Worm (Caenorhabditis elegans): ENCODE measurements around the gene phf-14.

Gene phf-14

ce11 chrV:17845370-17845967, 25.7 kb upstream of the phf-14 start:
- TF ChIP-seq pha-4 (GFP tag; IDR thresholded peaks at IDR 0.05) (no peak), pha-4 (tag; optimal IDR thresholded peaks at IDR 0.05) (no peak), mxl-2 (GFP tag; conservative IDR thresholded peaks at IDR 0.05) (no peak), hlh-11 (tag; optimal IDR thresholded peaks at IDR 0.05) (no peak), arid-1 (GFP tag; conservative IDR thresholded peaks at IDR 0.05) (no peak), Y75B8A.6 (GFP tag; IDR thresholded peaks at IDR 0.05) (no peak), zfp-2 (tag; optimal IDR thresholded peaks at IDR 0.05) (no peak), ceh-62 (tag; optimal IDR thresholded peaks at IDR 0.05) (no peak), spr-3 (GFP tag; optimal IDR thresholded peaks at IDR 0.05) (no peak)

- TF ChIP-seq mxl-3 (GFP tag; optimal IDR thresholded peaks at IDR 0.05) = no peak
- TF ChIP-seq Y48G9A.11 (GFP tag; IDR thresholded peaks at IDR 0.05) = no peak
- no peak for TF ChIP-seq lir-3 (tag; optimal IDR thresholded peaks at IDR 0.05)
- TF ChIP-seq ztf-7 (tag; optimal IDR thresholded peaks at IDR 0.05) = no peak
- no peak for TF ChIP-seq zip-11 (GFP tag; IDR thresholded peaks at IDR 0.05)
- no peak for TF ChIP-seq lin-15B (tag; optimal IDR thresholded peaks at IDR 0.05)
- no peak for TF ChIP-seq cey-2 (tag; optimal IDR thresholded peaks at IDR 0.05; ENCODE audit: borderline replicate concordance, insufficient read depth)
- TF ChIP-seq ceh-82 (tag; optimal IDR thresholded peaks at IDR 0.05) = no peak
- no peak for TF ChIP-seq nhr-11 (tag; optimal IDR thresholded peaks at IDR 0.05)
These were observed 15.3 kb upstream of the phf-14 start, which contains the start of gene tcc-1 for ce11 chrV:17855889-17856288. tcc-1 (minus strand) TSS chrV:17855989.

- TF ChIP-seq daf-16 (GFP tag; optimal IDR thresholded peaks at IDR 0.05) (peak; percentile 9 to 47), daf-16 (tag; optimal IDR thresholded peaks at IDR 0.05) (peak; percentile 66), tag-97 (GFP tag; IDR thresholded peaks at IDR 0.05) (no peak), T26A8.4 (GFP tag; IDR thresholded peaks at IDR 0.05) (peak; percentile 84), lsy-2 (tag; optimal IDR thresholded peaks at IDR 0.05) (peak; percentile 81 to 85), zip-2 (tag; optimal IDR thresholded peaks at IDR 0.05) (no peak), ama-1 (optimal IDR thresholded peaks at IDR 0.05) (no peak), rbr-2 (tag; optimal IDR thresholded peaks at IDR 0.05) (peak; percentile 87), unc-39 (tag; optimal IDR thresholded peaks at IDR 0.05) (no peak), nhr-237 (tag; optimal IDR thresholded peaks at IDR 0.05) (no peak), lim-7 (GFP tag; IDR thresholded peaks at IDR 0.05) (no peak), madf-5 (GFP tag; IDR thresholded peaks at IDR 0.05) (no peak), madf-9 (GFP tag; conservative IDR thresholded peaks at IDR 0.05) (no peak), F49E8.2 (tag; optimal IDR thresholded peaks at IDR 0.05; ENCODE audit: borderline replicate concordance) (no peak), T20F7.1 (GFP tag; optimal IDR thresholded peaks at IDR 0.05) (no peak), lin-13 (GFP tag; optimal IDR thresholded peaks at IDR 0.05) (peak; percentile 53), Y5F2A.4 (GFP tag; optimal IDR thresholded peaks at IDR 0.05) (no peak), ceh-62 (tag; optimal IDR thresholded peaks at IDR 0.05) (no peak), set-16 (GFP tag; IDR thresholded peaks at IDR 0.05) (peak; percentile 77), lin-39 (tag; optimal IDR thresholded peaks at IDR 0.05) (no peak), F26F4.8 (GFP tag; conservative IDR thresholded peaks at IDR 0.05) (no peak), spr-3 (GFP tag; optimal IDR thresholded peaks at IDR 0.05) (no peak), attf-4 (tag; optimal IDR thresholded peaks at IDR 0.05) (no peak), ceh-20 (GFP tag; IDR thresholded peaks at IDR 0.05) (peak; percentile 65), mep-1 (tag; optimal IDR thresholded peaks at IDR 0.05) (peak; percentile 89), egl-43 (GFP tag; IDR thresholded peaks at IDR 0.05) (peak; percentile 76), dmd-6 (GFP tag; IDR thresholded peaks at IDR 0.05) (peak; percentile 73), Y105C5A.15 (GFP tag; IDR thresholded peaks at IDR 0.05) (no peak), unc-62 (GFP tag; optimal IDR thresholded peaks at IDR 0.05 in 1 of 2) (peak in 1 of 2 experiments; percentile 99), unc-62 (tag; optimal IDR thresholded peaks at IDR 0.05) (no peak), mxl-3 (GFP tag; optimal IDR thresholded peaks at IDR 0.05) (peak; percentile 85), F37D6.2 (tag; optimal IDR thresholded peaks at IDR 0.05) (peak; percentile 52), dpl-1 (GFP tag; optimal IDR thresholded peaks at IDR 0.05) (peak; percentile 66), hlh-30 (tag; optimal IDR thresholded peaks at IDR 0.05; ENCODE audit: insufficient read depth) (peak; percentile 96)
These were observed 13.3 kb upstream of the phf-14 start for ce11 chrV:17857901-17858300.

Data from whole organism, L4 larva.